Fruit fly (Drosophila melanogaster): ENCODE measurements around the gene Cp15.

Cp15 gene

dm6 chr3L:8684419-8685081, 43.7 kb upstream of the Cp15 start:
- no peak for TF ChIP-seq bab1 (GFP tag; optimal IDR thresholded peaks at IDR 0.05)
- no peak for TF ChIP-seq CG14711 (tag; optimal IDR thresholded peaks at IDR 0.05)
- TF ChIP-seq tj (GFP tag; optimal IDR thresholded peaks at IDR 0.05), result peak; percentile 67
- TF ChIP-seq ovo (GFP tag; optimal IDR thresholded peaks at IDR 0.05), result peak; percentile 65

- TF ChIP-seq CG7045 (GFP tag; optimal IDR thresholded peaks at IDR 0.05), result no peak
- no peak for TF ChIP-seq Crg-1 (GFP tag; optimal IDR thresholded peaks at IDR 0.05)
Measured at dm6 chr3L:8686646-8687045, 41.6 kb upstream of the Cp15 start.

dm6 chr3L:8688694-8689291, 39.5 kb upstream of the Cp15 start:
- TF ChIP-seq pad (GFP tag; optimal IDR thresholded peaks at IDR 0.05) (no peak), bab1 (GFP tag; optimal IDR thresholded peaks at IDR 0.05) (peak; percentile 12)

- TF ChIP-seq CG7101 (tag; optimal IDR thresholded peaks at IDR 0.05) (peak; percentile 21), pad (GFP tag; optimal IDR thresholded peaks at IDR 0.05) (no peak)
Measured at dm6 chr3L:8689675-8690074, 38.6 kb upstream of the Cp15 start.

- TF ChIP-seq tj (GFP tag; optimal IDR thresholded peaks at IDR 0.05), result no peak
- no peak for TF ChIP-seq cnc (optimal IDR thresholded peaks at IDR 0.05)
- no peak for TF ChIP-seq pad (GFP tag; optimal IDR thresholded peaks at IDR 0.05)
- no peak for TF ChIP-seq CG11617 (GFP tag; optimal IDR thresholded peaks at IDR 0.05)
- no peak for TF ChIP-seq CG7101 (tag; optimal IDR thresholded peaks at IDR 0.05)
Measured at dm6 chr3L:8690630-8691029, 37.7 kb upstream of the Cp15 start.

- TF ChIP-seq CG5204 (GFP tag; optimal IDR thresholded peaks at IDR 0.05), result no peak
- TF ChIP-seq CG33017 (tag; optimal IDR thresholded peaks at IDR 0.05), result peak; percentile 25
- TF ChIP-seq Mnt (GFP tag; optimal IDR thresholded peaks at IDR 0.05), result peak; percentile 63
- no peak for TF ChIP-seq ovo (GFP tag; optimal IDR thresholded peaks at IDR 0.05)
- TF ChIP-seq bab1 (GFP tag; optimal IDR thresholded peaks at IDR 0.05), result peak; percentile 86
- TF ChIP-seq CG12768 (GFP tag; optimal IDR thresholded peaks at IDR 0.05), result peak; percentile 85
- TF ChIP-seq CG14711 (tag; optimal IDR thresholded peaks at IDR 0.05), result peak; percentile 56
- TF ChIP-seq Hr96 (GFP tag; optimal IDR thresholded peaks at IDR 0.05), result peak; percentile 53
- TF ChIP-seq kay (GFP tag; ENCODE audit: borderline replicate concordance), result peak; percentile 89
- TF ChIP-seq CG7101 (tag; optimal IDR thresholded peaks at IDR 0.05), result peak; percentile 68
- TF ChIP-seq pad (GFP tag; optimal IDR thresholded peaks at IDR 0.05), result peak; percentile 43
- TF ChIP-seq Clk (GFP tag; optimal IDR thresholded peaks at IDR 0.05), result no peak
- peak; percentile 54 for TF ChIP-seq CG7045 (GFP tag; optimal IDR thresholded peaks at IDR 0.05)
- TF ChIP-seq cnc (optimal IDR thresholded peaks at IDR 0.05), result no peak
- peak; percentile 49 for TF ChIP-seq tj (GFP tag; optimal IDR thresholded peaks at IDR 0.05)
- TF ChIP-seq toe (GFP tag; optimal IDR thresholded peaks at IDR 0.05), result no peak
- no peak for TF ChIP-seq CG1620 (GFP tag; optimal IDR thresholded peaks at IDR 0.05)
- TF ChIP-seq Crg-1 (GFP tag; optimal IDR thresholded peaks at IDR 0.05), result peak; percentile 14
- TF ChIP-seq cic (GFP tag; optimal IDR thresholded peaks at IDR 0.05), result peak; percentile 85
- TF ChIP-seq CG11617 (GFP tag; optimal IDR thresholded peaks at IDR 0.05), result peak; percentile 91
Measured at dm6 chr3L:8691891-8692874, 36.1 kb upstream of the Cp15 start.

dm6 chr3L:8693558-8694502, 34.5 kb upstream of the Cp15 start:
- TF ChIP-seq Clk (GFP tag; optimal IDR thresholded peaks at IDR 0.05) (no peak), bab1 (GFP tag; optimal IDR thresholded peaks at IDR 0.05) (peak; percentile 85), ovo (GFP tag; optimal IDR thresholded peaks at IDR 0.05) (peak; percentile 29), CG11617 (GFP tag; optimal IDR thresholded peaks at IDR 0.05) (no peak), tj (GFP tag; optimal IDR thresholded peaks at IDR 0.05) (no peak), cic (GFP tag; optimal IDR thresholded peaks at IDR 0.05) (peak; percentile 47), pad (GFP tag; optimal IDR thresholded peaks at IDR 0.05) (no peak), kay (GFP tag; ENCODE audit: borderline replicate concordance) (peak; percentile 79)
